Fruit fly (Drosophila melanogaster): ENCODE results near the gene mge.
A peak's percentile ranks its signal among the peaks of the same experiment; 100 is the strongest.

mge gene

dm6 chr3L:3908838-3909810, 607 bp downstream of the mge start (continued):
- TF ChIP-seq gsb-n (tag; optimal IDR thresholded peaks at IDR 0.05) (no peak), sug (tag; optimal IDR thresholded peaks at IDR 0.05) (peak; percentile 14), jigr1 (GFP tag; IDR thresholded peaks at IDR 0.05) (no peak), MBD-R2 (GFP tag; IDR thresholded peaks at IDR 0.05) (peak; percentile 31; the same call in 1 of the 2 replicates), dmrt11E (tag; optimal IDR thresholded peaks at IDR 0.05) (no peak), CG7372 (GFP tag; IDR thresholded peaks at IDR 0.05) (no peak), CG10959 (GFP tag; IDR thresholded peaks at IDR 0.05) (no peak), Hmx (GFP tag; optimal IDR thresholded peaks at IDR 0.05) (no peak), ken (GFP tag; IDR thresholded peaks at IDR 0.05) (no peak), Sox102F (GFP tag; optimal IDR thresholded peaks at IDR 0.05) (no peak), CG12942 (GFP tag; optimal IDR thresholded peaks at IDR 0.05) (no peak), CG6654 (GFP tag; optimal IDR thresholded peaks at IDR 0.05) (no peak), lmd (GFP tag; IDR thresholded peaks at IDR 0.05) (no peak), CG6175 (GFP tag; IDR thresholded peaks at IDR 0.05) (no peak), her (GFP tag; optimal IDR thresholded peaks at IDR 0.05) (peak; percentile 99), CG6689 (GFP tag; IDR thresholded peaks at IDR 0.05) (no peak), CG11695 (GFP tag; IDR thresholded peaks at IDR 0.05) (no peak), tap (tag; optimal IDR thresholded peaks at IDR 0.05) (no peak), disco-r (GFP tag; optimal IDR thresholded peaks at IDR 0.05) (no peak), ttk (GFP tag; IDR thresholded peaks at IDR 0.05) (no peak), sima (GFP tag; optimal IDR thresholded peaks at IDR 0.05) (no peak), CG16813 (GFP tag; IDR thresholded peaks at IDR 0.05; ENCODE audit: partially characterized antibody) (peak; percentile 55; the same call in 2 of the 3 replicates), crc (GFP tag; optimal IDR thresholded peaks at IDR 0.05) (no peak), CG14441 (GFP tag; IDR thresholded peaks at IDR 0.05) (no peak), CG18262 (tag; optimal IDR thresholded peaks at IDR 0.05) (no peak), pho (GFP tag; optimal IDR thresholded peaks at IDR 0.05) (no peak), crol (GFP tag; IDR thresholded peaks at IDR 0.05) (peak; percentile 93), peb (GFP tag; IDR thresholded peaks at IDR 0.05) (no peak), CG8089 (GFP tag; optimal IDR thresholded peaks at IDR 0.05) (no peak), tgo (GFP tag; IDR thresholded peaks at IDR 0.05) (no peak), Vsx1 (GFP tag; optimal IDR thresholded peaks at IDR 0.05) (no peak), jumu (GFP tag; optimal IDR thresholded peaks at IDR 0.05) (no peak), trh (GFP tag; optimal IDR thresholded peaks at IDR 0.05) (no peak), Xrp1 (GFP tag; IDR thresholded peaks at IDR 0.05) (no peak), CkIIα-i1 (GFP tag; IDR thresholded peaks at IDR 0.05) (no peak), H2.0 (GFP tag; IDR thresholded peaks at IDR 0.05) (no peak), CG5180 (GFP tag; optimal IDR thresholded peaks at IDR 0.05) (no peak), CG13123 (GFP tag; optimal IDR thresholded peaks at IDR 0.05) (no peak), row (GFP tag; IDR thresholded peaks at IDR 0.05) (no peak), maf-S (GFP tag; optimal IDR thresholded peaks at IDR 0.05) (no peak), CG12744 (GFP tag; optimal IDR thresholded peaks at IDR 0.05) (no peak), CG4424 (GFP tag; optimal IDR thresholded peaks at IDR 0.05) (no peak), grau (tag; optimal IDR thresholded peaks at IDR 0.05) (no peak), sisA (GFP tag; IDR thresholded peaks at IDR 0.05) (no peak), CG3065 (GFP tag; optimal IDR thresholded peaks at IDR 0.05) (no peak), GATAe (GFP tag; conservative IDR thresholded peaks at IDR 0.05) (no peak), chn (GFP tag; optimal IDR thresholded peaks at IDR 0.05) (no peak), klu (GFP tag; IDR thresholded peaks at IDR 0.05) (no peak), amos (GFP tag; IDR thresholded peaks at IDR 0.05; ENCODE audit: partially characterized antibody) (peak; percentile 61; the same call in 1 of the 2 replicates), CG3281 (GFP tag; optimal IDR thresholded peaks at IDR 0.05) (no peak), CG5953 (GFP tag; IDR thresholded peaks at IDR 0.05) (no peak)

Measured in whole organism, embryonic.